Worm (Caenorhabditis elegans) whole organism, L1 larva: ENCODE measurements around the gene K05F1.1.

Experiments
- C16A3.4 ChIP-seq: fragments of 150-350 bp; optimal IDR thresholded peaks from 2 replicates; lab custom pipeline; 2014; ENCODE audit warnings: missing biosample characterization, missing genetic modification characterization
- C34B4.2 ChIP-seq: sonication (generic microtip); optimal IDR thresholded peaks from 2 replicates; lab custom pipeline; 2017; ENCODE audit warnings: mild to moderate bottlenecking, missing genetic modification characterization, missing compliant biosample characterization
- aha-1 ChIP-seq: fragments of 150-350 bp; optimal IDR thresholded peaks from 2 replicates; lab custom pipeline; 2014; ENCODE audit warnings: missing biosample characterization, missing genetic modification characterization
- aly-2 ChIP-seq: fragments of 150-350 bp; optimal IDR thresholded peaks from 2 replicates; lab custom pipeline; 2014; ENCODE audit warnings: missing biosample characterization, missing genetic modification characterization
- ceh-82 ChIP-seq, 3 experiments: fragments of 150-350 bp in 1 of 3; sonication (generic microtip) in 2 of 3; optimal IDR thresholded peaks; 2 replicates each; lab custom pipeline; 2014 to 2017; ENCODE audit warnings: missing biosample characterization in 3 of 3, missing genetic modification characterization in 3 of 3
- ceh-90 ChIP-seq: sonication (generic microtip); optimal IDR thresholded peaks from 2 replicates; lab custom pipeline; 2016; ENCODE audit warnings: missing genetic modification characterization, missing compliant biosample characterization
- ces-1 ChIP-seq: fragments of 150-350 bp; optimal IDR thresholded peaks from 2 replicates; lab custom pipeline; 2014; ENCODE audit warnings: missing biosample characterization, missing genetic modification reagents, missing genetic modification characterization
- dpl-1 ChIP-seq, 3 experiments: fragments of 150-350 bp in 2 of 3; sonication (generic microtip) in 1 of 3; optimal IDR thresholded peaks; 2 replicates each; lab custom pipeline; 2014 to 2017; ENCODE audit warnings: missing biosample characterization in 3 of 3, missing genetic modification characterization in 3 of 3, missing genetic modification reagents in 3 of 3
- efl-1 ChIP-seq, 4 experiments: fragments of 150-350 bp; optimal IDR thresholded peaks in 3 of 4; peaks in 1 of 4; 1 replicate in 1 of 4; 2 replicates in 3 of 4; lab custom pipeline; 2014; ENCODE audit warnings: missing biosample characterization in 2 of 4, missing genetic modification characterization in 2 of 4, missing genetic modification reagents in 2 of 4
- egl-13 ChIP-seq: sonication (generic microtip); optimal IDR thresholded peaks from 2 replicates; lab custom pipeline; 2016; ENCODE audit warnings: missing genotype, missing genetic modification reagents, missing genetic modification characterization, missing compliant biosample characterization
- elt-3 ChIP-seq, 6 experiments: fragments of 150-350 bp in 1 of 6; sonication (generic microtip); optimal IDR thresholded peaks; 2 replicates each; lab custom pipeline; 2017 to 2018; ENCODE audit warnings: missing biosample characterization in 6 of 6, missing genetic modification characterization in 6 of 6, inconsistent platforms in 1 of 6
- ets-5 ChIP-seq: fragments of 200-800 bp; sonication (Bioruptor generic); IDR thresholded peaks from 2 replicates; pipeline ENCODE4 v1.3.6; 2022; ENCODE audit warnings: missing genetic modification characterization, missing compliant biosample characterization
- grh-1 ChIP-seq: fragments of 200-800 bp; sonication (Bioruptor generic); IDR thresholded peaks from 2 replicates; pipeline ENCODE4 v1.3.6; 2022; ENCODE audit warnings: missing genetic modification reagents, missing genetic modification characterization, missing compliant biosample characterization
- isw-1 ChIP-seq: fragments of 200-800 bp; sonication (Bioruptor generic); IDR thresholded peaks from 2 replicates; pipeline ENCODE4 v1.3.6; 2022; ENCODE audit warnings: missing genetic modification characterization, missing compliant biosample characterization
- jun-1 ChIP-seq: fragments of 150-350 bp; optimal IDR thresholded peaks from 2 replicates; lab custom pipeline; 2014; ENCODE audit warnings: missing biosample characterization, missing genetic modification reagents, missing genetic modification characterization
- lin-14 ChIP-seq: fragments of 200-800 bp; sonication (Bioruptor generic); optimal IDR thresholded peaks from 2 replicates; lab custom pipeline; 2018; ENCODE audit warnings: mild to moderate bottlenecking, missing genetic modification characterization, moderate library complexity, missing compliant biosample characterization
- lin-39 ChIP-seq: fragments of 150-350 bp; optimal IDR thresholded peaks from 2 replicates; lab custom pipeline; 2014; ENCODE audit warnings: missing biosample characterization, missing genetic modification reagents, missing genetic modification characterization
- lir-3 ChIP-seq: sonication (generic microtip); optimal IDR thresholded peaks from 2 replicates; lab custom pipeline; 2016; ENCODE audit warnings: mild to moderate bottlenecking, missing genetic modification characterization, moderate library complexity, missing compliant biosample characterization; ENCODE audit not compliant: poor library complexity
- lsy-2 ChIP-seq, 2 experiments: fragments of 150-350 bp; optimal IDR thresholded peaks; 2 replicates each; lab custom pipeline; 2014; ENCODE audit warnings: missing biosample characterization in 2 of 2, missing genetic modification characterization in 2 of 2
- mab-9 ChIP-seq: fragments of 200-800 bp; sonication (Bioruptor generic); IDR thresholded peaks from 2 replicates; pipeline ENCODE4 v1.3.6; 2022; ENCODE audit warnings: missing genetic modification reagents, missing genetic modification characterization, missing compliant biosample characterization
- mdl-1 ChIP-seq, 2 experiments: fragments of 150-350 bp; optimal IDR thresholded peaks; 2 replicates each; lab custom pipeline; 2014 to 2017; ENCODE audit warnings: missing biosample characterization in 2 of 2, missing genetic modification characterization in 2 of 2, inconsistent platforms in 1 of 2
- mef-2 ChIP-seq: fragments of 150-350 bp; optimal IDR thresholded peaks from 2 replicates; lab custom pipeline; 2014; ENCODE audit warnings: missing biosample characterization, missing genetic modification characterization
- mep-1 ChIP-seq: fragments of 150-350 bp; optimal IDR thresholded peaks from 2 replicates; lab custom pipeline; 2014; ENCODE audit warnings: missing biosample characterization, missing genetic modification characterization
- nhr-237 ChIP-seq: fragments of 150-350 bp; optimal IDR thresholded peaks from 2 replicates; lab custom pipeline; 2014; ENCODE audit warnings: missing biosample characterization, missing genetic modification characterization
- nhr-28 ChIP-seq: fragments of 150-350 bp; optimal IDR thresholded peaks from 2 replicates; lab custom pipeline; 2014; ENCODE audit warnings: missing biosample characterization, missing genetic modification characterization
- nhr-71 ChIP-seq: sonication (generic microtip); optimal IDR thresholded peaks from 2 replicates; lab custom pipeline; 2016; ENCODE audit warnings: mild to moderate bottlenecking, missing genetic modification characterization, moderate library complexity, missing compliant biosample characterization
- nhr-76 ChIP-seq: sonication (generic microtip); optimal IDR thresholded peaks from 2 replicates; lab custom pipeline; 2017; ENCODE audit warnings: missing biosample characterization, missing genetic modification characterization
- nhr-77 ChIP-seq: fragments of 150-350 bp; optimal IDR thresholded peaks from 2 replicates; lab custom pipeline; 2014; ENCODE audit warnings: missing biosample characterization, missing genetic modification characterization
- nhr-90 ChIP-seq: sonication (generic microtip); optimal IDR thresholded peaks from 2 replicates; lab custom pipeline; 2016; ENCODE audit warnings: mild to moderate bottlenecking, missing genetic modification characterization, missing compliant biosample characterization; ENCODE audit not compliant: poor library complexity
- pag-3 ChIP-seq: sonication (generic microtip); optimal IDR thresholded peaks from 2 replicates; lab custom pipeline; 2017; ENCODE audit warnings: missing genetic modification characterization, mild to moderate bottlenecking, missing compliant biosample characterization, antibody characterized with exemption, borderline replicate concordance; ENCODE audit not compliant: insufficient read depth
- pqm-1 ChIP-seq: sonication (generic microtip); optimal IDR thresholded peaks from 3 replicates; lab custom pipeline; 2017; ENCODE audit warnings: missing biosample characterization, missing genetic modification characterization
- rnt-1 ChIP-seq: sonication (generic microtip); optimal IDR thresholded peaks from 2 replicates; lab custom pipeline; 2016; ENCODE audit warnings: mild to moderate bottlenecking, missing genetic modification characterization, moderate library complexity, missing compliant biosample characterization
- skn-1 ChIP-seq: fragments of 150-350 bp; optimal IDR thresholded peaks from 2 replicates; lab custom pipeline; 2014; ENCODE audit warnings: missing biosample characterization, missing genetic modification characterization
- snpc-4 ChIP-seq: fragments of 150-350 bp; optimal IDR thresholded peaks from 2 replicates; lab custom pipeline; 2014; ENCODE audit warnings: missing biosample characterization, missing genetic modification characterization
- sptf-1 ChIP-seq: fragments of 150-350 bp; optimal IDR thresholded peaks from 2 replicates; lab custom pipeline; 2014; ENCODE audit warnings: missing biosample characterization, missing genetic modification characterization
- swsn-7 ChIP-seq: sonication (generic microtip); optimal IDR thresholded peaks from 2 replicates; lab custom pipeline; 2016; ENCODE audit warnings: missing genetic modification characterization, missing compliant biosample characterization
- vab-15 ChIP-seq: sonication (generic microtip); optimal IDR thresholded peaks from 2 replicates; lab custom pipeline; 2017; ENCODE audit warnings: missing genotype, mild to moderate bottlenecking, missing genetic modification characterization, missing compliant biosample characterization
- zip-4 ChIP-seq: fragments of 200-800 bp; sonication (Bioruptor generic); optimal IDR thresholded peaks from 2 replicates; lab custom pipeline; 2018; ENCODE audit warnings: mild to moderate bottlenecking, missing genetic modification characterization, moderate library complexity, missing compliant biosample characterization
- ztf-11 ChIP-seq, 2 experiments: sonication (generic microtip); optimal IDR thresholded peaks; 2 replicates each; lab custom pipeline; 2016 to 2017; ENCODE audit warnings: missing genetic modification characterization in 2 of 2, missing biosample characterization in 1 of 2, missing compliant biosample characterization in 1 of 2

Gene K05F1.1

DNA sequence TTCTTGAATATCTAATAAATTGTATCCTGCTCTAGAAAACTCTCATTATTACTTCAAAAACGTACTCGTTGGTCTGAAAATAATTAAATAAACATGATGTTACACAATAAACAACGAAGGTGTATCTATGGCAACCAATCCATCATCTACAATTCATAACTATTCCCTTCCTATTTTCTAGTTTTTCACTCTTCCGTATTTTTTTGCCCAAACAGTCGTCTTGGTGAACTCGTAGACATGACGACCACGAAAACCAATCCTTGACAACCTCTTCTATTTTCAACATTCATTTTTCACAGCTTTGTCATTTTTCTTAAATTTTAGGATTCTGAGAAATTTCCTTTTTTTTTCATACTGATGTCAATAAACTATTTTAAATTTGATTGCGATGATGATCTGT is 12.4 kb upstream of the K05F1.1 start, which contains the start of gene K05F1.13:
Gene K05F1.13, plus strand, starts transcription at position 301 of the 400 bp plus-strand sequence.
- TF ChIP-seq aha-1 (tag; lab: Kevin White, UChicago) (no peak), nhr-76 (no peak), ceh-90 (tag; lab: Kevin White, UChicago) (no peak), C16A3.4 (tag; lab: Kevin White, UChicago) (no peak), nhr-28 (tag; lab: Kevin White, UChicago) (no peak), vab-15 (tag; lab: Kevin White, UChicago) (no peak)

DNA sequence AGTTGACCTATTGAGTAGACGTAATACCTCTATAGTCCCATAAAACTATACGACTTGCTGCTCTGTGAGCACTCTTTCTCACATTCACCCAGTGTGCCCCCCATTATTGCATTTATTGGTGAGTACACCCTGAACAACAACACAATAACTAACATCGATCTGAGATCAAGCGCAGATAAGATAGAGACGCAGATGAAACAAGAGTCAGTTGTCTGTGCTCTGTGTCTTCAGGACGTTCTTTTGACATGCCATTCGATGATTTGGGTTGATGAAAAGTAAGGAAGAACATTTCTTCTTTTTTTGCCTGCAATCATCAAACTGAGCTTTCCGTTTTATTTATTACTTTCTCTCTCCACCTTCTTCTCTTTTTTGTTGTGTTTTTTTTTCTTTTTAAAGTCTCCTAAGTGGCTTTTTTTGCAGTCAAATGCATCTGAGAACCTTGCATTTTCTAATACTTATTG is 10.8 kb upstream of the K05F1.1 start, which contains the start of gene lect-2:
Gene lect-2, plus strand, starts transcription at position 411 of the 461 bp plus-strand sequence.
- TF ChIP-seq lin-14 (GFP tag; lab: Kevin White, UChicago) (peak; percentile 58), egl-13 (no peak), efl-1 (optimal IDR thresholded peaks at IDR 0.05; lab: Kevin White, UChicago) (no peak), efl-1 (GFP tag; optimal IDR thresholded peaks at IDR 0.05 in 1 of 2; lab: Kevin White, UChicago) (peak in 1 of 2 experiments; percentile 42), ceh-82 (tag; optimal IDR thresholded peaks at IDR 0.05; lab: Kevin White, UChicago) (no peak), nhr-71 (peak; percentile 0), pag-3 (tag; lab: Kevin White, UChicago) (peak; percentile 89), nhr-90 (tag; lab: Kevin White, UChicago) (no peak), rnt-1 (peak; percentile 36), mdl-1 (tag; optimal IDR thresholded peaks at IDR 0.05; lab: Kevin White, UChicago) (no peak)

DNA sequence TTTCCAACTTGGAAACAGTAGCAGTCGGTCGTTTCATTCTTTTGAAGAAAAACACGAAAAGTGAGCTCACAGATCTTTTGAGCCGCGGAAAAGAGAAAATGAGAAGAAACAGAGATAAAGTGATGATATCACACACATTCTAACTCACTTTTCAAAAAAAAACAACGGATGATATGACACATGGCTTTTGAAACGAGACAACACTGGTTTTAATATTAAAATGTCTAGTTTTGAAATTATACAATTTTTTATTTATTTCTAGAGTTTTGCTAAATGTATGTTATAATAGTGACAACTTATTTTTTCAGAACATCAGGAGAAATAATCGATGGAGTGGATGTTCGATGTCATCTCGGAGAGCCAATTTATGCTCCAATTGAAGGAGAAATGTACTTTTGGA is 8.7 kb upstream of the K05F1.1 start, which contains the start of gene K05F1.14:
Gene K05F1.14, minus strand, starts transcription at position 101 of the 400 bp plus-strand sequence.
- TF ChIP-seq snpc-4 (tag; lab: Kevin White, UChicago) (no peak), grh-1 (GFP tag; lab: Robert Waterston, UW) (no peak), nhr-237 (tag; lab: Kevin White, UChicago) (no peak), nhr-76 (no peak), nhr-90 (tag; lab: Kevin White, UChicago) (no peak), skn-1 (tag; lab: Kevin White, UChicago) (no peak), efl-1 (optimal IDR thresholded peaks at IDR 0.05; lab: Kevin White, UChicago) (no peak), efl-1 (GFP tag; optimal IDR thresholded peaks at IDR 0.05 in 1 of 2; lab: Kevin White, UChicago) (no peak), pqm-1 (tag; lab: Kevin White, UChicago) (no peak), mab-9 (GFP tag; lab: Robert Waterston, UW) (no peak), zip-4 (GFP tag; lab: Kevin White, UChicago) (no peak), isw-1 (no peak), mep-1 (tag; lab: Kevin White, UChicago) (no peak), sptf-1 (tag; lab: Kevin White, UChicago) (no peak), nhr-77 (tag; lab: Kevin White, UChicago) (no peak), ceh-90 (tag; lab: Kevin White, UChicago) (no peak), ces-1 (no peak), elt-3 (tag; optimal IDR thresholded peaks at IDR 0.05; lab: Kevin White, UChicago) (no peak)

DNA sequence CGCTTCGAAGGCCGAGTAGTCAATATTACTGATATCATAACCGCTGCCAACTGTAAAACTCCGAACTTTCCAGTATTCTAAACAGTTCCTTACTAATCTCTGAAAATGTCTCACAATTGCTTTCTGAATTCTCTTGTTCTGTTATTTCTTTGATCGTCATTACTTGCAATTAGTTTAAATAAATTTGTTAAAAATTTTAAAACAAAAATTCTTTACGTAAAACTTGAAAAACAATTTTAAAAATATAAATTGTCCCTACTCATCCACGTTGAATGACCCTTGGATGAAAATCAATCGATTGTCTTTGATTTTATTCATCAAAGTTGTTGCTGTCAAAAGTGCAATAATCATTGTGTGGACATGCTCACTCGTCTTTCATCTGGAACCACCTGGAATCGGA is 7.0 kb upstream of the K05F1.1 start, which contains the start of gene acdh-8:
Gene acdh-8, plus strand, starts transcription at position 301 of the 400 bp plus-strand sequence.
- no peak for TF ChIP-seq rnt-1
- TF ChIP-seq aly-2 (tag; lab: Kevin White, UChicago): no peak
- TF ChIP-seq lir-3 (tag; lab: Kevin White, UChicago): no peak
- TF ChIP-seq lin-39 (tag; lab: Kevin White, UChicago): no peak
- no peak for TF ChIP-seq nhr-77 (tag; lab: Kevin White, UChicago)
- no peak for TF ChIP-seq swsn-7 (tag; lab: Kevin White, UChicago)
- no peak for TF ChIP-seq mef-2 (tag; lab: Kevin White, UChicago)
- no peak for TF ChIP-seq snpc-4 (tag; lab: Kevin White, UChicago)
- no peak for TF ChIP-seq mab-9 (GFP tag; lab: Robert Waterston, UW)
- TF ChIP-seq egl-13: no peak
- no peak for TF ChIP-seq jun-1 (tag; lab: Kevin White, UChicago)
- TF ChIP-seq ets-5 (GFP tag; lab: Robert Waterston, UW): no peak
- no peak for TF ChIP-seq ztf-11 (tag; optimal IDR thresholded peaks at IDR 0.05; lab: Kevin White, UChicago)
- no peak for TF ChIP-seq lin-14 (GFP tag; lab: Kevin White, UChicago)
- no peak for TF ChIP-seq dpl-1 (GFP tag; optimal IDR thresholded peaks at IDR 0.05; lab: Kevin White, UChicago)
- TF ChIP-seq lsy-2 (tag; optimal IDR thresholded peaks at IDR 0.05; lab: Kevin White, UChicago): no peak
- TF ChIP-seq C34B4.2 (tag; lab: Kevin White, UChicago): no peak
